Worm (Caenorhabditis elegans) whole organism, L1 larva: ENCODE measurements around the gene mrps-18C.

Experiments
- ama-1 ChIP-seq: fragments of 150-350 bp; optimal IDR thresholded peaks from 2 replicates; lab custom pipeline; 2014
- hlh-17 ChIP-seq: fragments of 200-800 bp; sonication (Bioruptor generic); optimal IDR thresholded peaks from 2 replicates; lab custom pipeline; 2018; ENCODE audit warnings: missing genetic modification characterization, mild to moderate bottlenecking, missing compliant biosample characterization, moderate library complexity, borderline replicate concordance
- lin-13 ChIP-seq: fragments of 150-350 bp; optimal IDR thresholded peaks from 2 replicates; lab custom pipeline; 2014; ENCODE audit warnings: missing biosample characterization, missing genetic modification reagents, missing genetic modification characterization
- nhr-12 ChIP-seq: sonication (generic microtip); optimal IDR thresholded peaks from 2 replicates; lab custom pipeline; 2017; ENCODE audit warnings: missing biosample characterization, missing genetic modification characterization
- nhr-28 ChIP-seq: fragments of 150-350 bp; optimal IDR thresholded peaks from 2 replicates; lab custom pipeline; 2014; ENCODE audit warnings: missing biosample characterization, missing genetic modification characterization
- skn-1 ChIP-seq: fragments of 150-350 bp; optimal IDR thresholded peaks from 2 replicates; lab custom pipeline; 2014; ENCODE audit warnings: missing biosample characterization, missing genetic modification characterization
- tlp-1 ChIP-seq: fragments of 150-350 bp; optimal IDR thresholded peaks from 2 replicates; lab custom pipeline; 2014; ENCODE audit warnings: missing biosample characterization, missing genetic modification characterization
- unc-98 ChIP-seq: fragments of 200-800 bp; sonication (Bioruptor generic); IDR thresholded peaks from 2 replicates; pipeline ENCODE4 v1.3.6; 2022; ENCODE audit warnings: missing genetic modification characterization, missing compliant biosample characterization

DNA sequence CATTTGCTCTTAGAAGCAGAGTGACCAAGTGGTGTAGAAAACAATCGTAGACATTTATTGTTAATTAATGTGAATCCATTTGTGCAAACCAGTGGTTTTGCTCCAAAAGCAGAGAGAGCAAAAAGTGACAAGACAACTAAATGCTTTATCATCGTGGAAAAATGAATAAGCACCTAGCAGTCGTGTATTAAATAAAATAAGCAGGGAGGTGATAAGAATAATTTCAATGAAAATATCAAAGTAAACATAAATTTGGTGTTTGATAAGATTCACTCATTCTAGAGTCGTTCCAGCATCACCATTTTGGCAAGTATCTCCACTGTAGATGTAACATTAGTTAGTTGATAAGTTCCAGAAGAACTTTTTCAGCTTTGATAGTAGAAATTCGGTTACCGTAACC is 48.1 kb upstream of the mrps-18C start, which contains the start of gene clec-6:
- no peak for TF ChIP-seq ama-1 (lab: Kevin White, UChicago)
- no peak for TF ChIP-seq tlp-1 (tag; lab: Kevin White, UChicago)
- no peak for TF ChIP-seq nhr-28 (tag; lab: Kevin White, UChicago)
- TF ChIP-seq unc-98 (GFP tag; lab: Robert Waterston, UW): no peak
- no peak for TF ChIP-seq skn-1
- TF ChIP-seq hlh-17 (GFP tag; lab: Kevin White, UChicago): no peak
- TF ChIP-seq nhr-12 (tag; lab: Kevin White, UChicago): no peak
- TF ChIP-seq lin-13: no peak
